Worm (Caenorhabditis elegans) whole organism, mixed stage, embryonic: ENCODE data around the gene ztf-30.

Experiments used
- drap-1 ChIP-seq: fragments of 200-800 bp; sonication (Bioruptor generic); optimal IDR thresholded peaks from 3 replicates; lab custom pipeline; 2018; ENCODE audit warnings: mild to moderate bottlenecking, missing genetic modification characterization, missing compliant biosample characterization
- flh-1 ChIP-seq: fragments of 200-800 bp; sonication (Bioruptor generic); optimal IDR thresholded peaks from 2 replicates; lab custom pipeline; 2018; ENCODE audit warnings: mild to moderate bottlenecking, missing genetic modification characterization, moderate library complexity, missing compliant biosample characterization
- hlh-1 ChIP-seq: fragments of 150-350 bp; optimal IDR thresholded peaks from 2 replicates; lab custom pipeline; 2014; ENCODE audit warnings: missing biosample characterization, missing genetic modification reagents, missing genetic modification characterization
- nhr-237 ChIP-seq: fragments of 150-350 bp; optimal IDR thresholded peaks from 2 replicates; lab custom pipeline; 2014; ENCODE audit warnings: missing biosample characterization, missing genetic modification characterization
- nhr-76 ChIP-seq: sonication (generic microtip); optimal IDR thresholded peaks from 2 replicates; lab custom pipeline; 2017; ENCODE audit warnings: missing biosample characterization, missing genetic modification characterization
- snpc-4 ChIP-seq: fragments of 150-350 bp; optimal IDR thresholded peaks from 2 replicates; lab custom pipeline; 2014; ENCODE audit warnings: missing biosample characterization, missing genetic modification characterization

DNA sequence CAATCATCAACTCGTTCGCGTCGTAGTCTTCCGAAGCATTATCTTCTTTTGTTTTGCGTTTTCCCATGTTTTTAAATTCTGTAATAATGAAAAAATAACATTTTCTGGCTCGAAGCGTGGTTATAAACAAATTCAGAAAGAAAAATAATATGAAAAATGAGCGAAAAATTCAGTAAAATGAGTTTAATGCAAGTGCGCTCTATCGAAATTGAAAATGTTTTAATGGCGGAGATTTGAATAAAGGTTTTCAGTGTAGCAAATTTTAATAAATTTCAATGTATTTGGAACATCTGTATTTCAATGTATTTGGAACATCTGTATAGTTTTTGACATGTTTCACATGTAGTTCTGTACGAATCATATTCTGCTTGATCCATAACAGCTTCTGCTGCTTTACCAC, 16.8 kb upstream of the ztf-30 start, which contains the start of gene rha-2:
- TF ChIP-seq snpc-4 (tag; lab: Kevin White, UChicago), result no peak
- no peak for TF ChIP-seq nhr-76
- TF ChIP-seq hlh-1 (tag; lab: Kevin White, UChicago), result no peak
- TF ChIP-seq flh-1 (GFP tag; lab: Kevin White, UChicago), result no peak
- peak; percentile 23 for TF ChIP-seq nhr-237 (tag; lab: Kevin White, UChicago)
- no peak for TF ChIP-seq drap-1 (GFP tag; lab: Kevin White, UChicago)
